Fruit fly (Drosophila melanogaster) ovary, adult (tissue): ENCODE results near the gene Nxf3.

Experiments
- CG17801 ChIP-seq: fragments of 200-800 bp; optimal IDR thresholded peaks from 2 replicates; lab custom pipeline; 2019; ENCODE audit warnings: missing biosample characterization, mild to moderate bottlenecking, missing genetic modification characterization, moderate library complexity; ENCODE audit not compliant: partially characterized antibody

The Nxf3 gene

dm6 chr3L:13964635-13965501, at the start of gene Nxf3, which contains the start of the genes Meics and ssp2:
TSS of gene Nxf3 (plus strand) at chr3L:13965203.
TSS of gene Meics (minus strand) at chr3L:13964702.
TSS of gene ssp2 (plus strand) at chr3L:13965203.
- peak; percentile 5 for TF ChIP-seq CG17801 (GFP tag; lab: Kevin White, UChicago)

dm6 chr3L:13917589-13918198, 47.3 kb upstream of the Nxf3 start:
- TF ChIP-seq CG17801 (GFP tag; lab: Kevin White, UChicago), result no peak

dm6 chr3L:13918774-13919173, 46.2 kb upstream of the Nxf3 start:
- no peak for TF ChIP-seq CG17801 (GFP tag; lab: Kevin White, UChicago)

- peak; percentile 68 for TF ChIP-seq CG17801 (GFP tag; lab: Kevin White, UChicago)
These were observed 45.0 kb upstream of the Nxf3 start for dm6 chr3L:13919794-13920631.

- TF ChIP-seq CG17801 (GFP tag; lab: Kevin White, UChicago), result no peak
These were observed 44.4 kb upstream of the Nxf3 start for dm6 chr3L:13920632-13920981.

dm6 chr3L:13922023-13922652, 42.9 kb upstream of the Nxf3 start:
- no peak for TF ChIP-seq CG17801 (GFP tag; lab: Kevin White, UChicago)

- peak; percentile 77 for TF ChIP-seq CG17801 (GFP tag; lab: Kevin White, UChicago)
These were observed 41.4 kb upstream of the Nxf3 start for dm6 chr3L:13923332-13924272.

dm6 chr3L:13924646-13925045, 40.4 kb upstream of the Nxf3 start:
- TF ChIP-seq CG17801 (GFP tag; lab: Kevin White, UChicago), result no peak

dm6 chr3L:13925117-13925726, 39.8 kb upstream of the Nxf3 start, which contains the start of gene Rgl:
TSS of gene Rgl (minus strand) at chr3L:13925335.
- peak; percentile 1 for TF ChIP-seq CG17801 (GFP tag; lab: Kevin White, UChicago)

dm6 chr3L:13928769-13929594, 36.0 kb upstream of the Nxf3 start, which contains the start of the genes CG8833 and DCTN1-p150:
TSS of gene CG8833 (minus strand) at chr3L:13929000.
TSS of gene DCTN1-p150 (plus strand) at chr3L:13929387.
- TF ChIP-seq CG17801 (GFP tag; lab: Kevin White, UChicago), result no peak

- no peak for TF ChIP-seq CG17801 (GFP tag; lab: Kevin White, UChicago)
These were observed 30.1 kb upstream of the Nxf3 start for dm6 chr3L:13934902-13935301.

dm6 chr3L:13936771-13937170, 28.2 kb upstream of the Nxf3 start:
- no peak for TF ChIP-seq CG17801 (GFP tag; lab: Kevin White, UChicago)
